Worm (Caenorhabditis elegans) whole organism, L1 larva: Measurements from ENCODE around the gene H40L08.8.
A peak's percentile ranks its signal among the peaks of the same experiment; 100 is the strongest.

Source experiments
- C04F5.9 ChIP-seq: sonication (generic microtip); optimal IDR thresholded peaks from 2 replicates; lab custom pipeline; 2016; ENCODE audit warnings: missing genetic modification characterization, missing compliant biosample characterization
- C16A3.4 ChIP-seq: fragments of 150-350 bp; optimal IDR thresholded peaks from 2 replicates; lab custom pipeline; 2014; ENCODE audit warnings: missing biosample characterization, missing genetic modification characterization
- F16B12.6 ChIP-seq: fragments of 150-350 bp; optimal IDR thresholded peaks from 2 replicates; lab custom pipeline; 2014; ENCODE audit warnings: missing biosample characterization, missing genetic modification characterization
- Y116A8C.19 ChIP-seq: sonication (generic microtip); optimal IDR thresholded peaks from 2 replicates; lab custom pipeline; 2016; ENCODE audit warnings: missing compliant biosample characterization, missing genetic modification characterization, borderline replicate concordance
- blmp-1 ChIP-seq: fragments of 150-350 bp; optimal IDR thresholded peaks from 2 replicates; lab custom pipeline; 2014; ENCODE audit warnings: missing biosample characterization, missing genetic modification characterization
- ceh-63 ChIP-seq: fragments of 200-800 bp; sonication (Bioruptor generic); optimal IDR thresholded peaks from 2 replicates; lab custom pipeline; 2018; ENCODE audit warnings: mild to moderate bottlenecking, missing genetic modification characterization, missing compliant biosample characterization
- ceh-82 ChIP-seq, 3 experiments: fragments of 150-350 bp in 1 of 3; sonication (generic microtip) in 2 of 3; optimal IDR thresholded peaks; 2 replicates each; lab custom pipeline; 2014 to 2017; ENCODE audit warnings: missing biosample characterization in 3 of 3, missing genetic modification characterization in 3 of 3
- ceh-90 ChIP-seq: sonication (generic microtip); optimal IDR thresholded peaks from 2 replicates; lab custom pipeline; 2016; ENCODE audit warnings: missing genetic modification characterization, missing compliant biosample characterization
- dpl-1 ChIP-seq, 3 experiments: fragments of 150-350 bp in 2 of 3; sonication (generic microtip) in 1 of 3; optimal IDR thresholded peaks; 2 replicates each; lab custom pipeline; 2014 to 2017; ENCODE audit warnings: missing biosample characterization in 3 of 3, missing genetic modification characterization in 3 of 3, missing genetic modification reagents in 3 of 3
- efl-1 ChIP-seq, 4 experiments: fragments of 150-350 bp; optimal IDR thresholded peaks in 3 of 4; peaks in 1 of 4; 1 replicate in 1 of 4; 2 replicates in 3 of 4; lab custom pipeline; 2014; ENCODE audit warnings: missing biosample characterization in 2 of 4, missing genetic modification characterization in 2 of 4, missing genetic modification reagents in 2 of 4
- efl-3 ChIP-seq: fragments of 200-800 bp; sonication (Bioruptor generic); optimal IDR thresholded peaks from 2 replicates; lab custom pipeline; 2018; ENCODE audit warnings: mild to moderate bottlenecking, missing genetic modification characterization, missing compliant biosample characterization
- elt-3 ChIP-seq, 6 experiments: fragments of 150-350 bp in 1 of 6; sonication (generic microtip); optimal IDR thresholded peaks; 2 replicates each; lab custom pipeline; 2017 to 2018; ENCODE audit warnings: missing biosample characterization in 6 of 6, missing genetic modification characterization in 6 of 6, inconsistent platforms in 1 of 6
- hlh-17 ChIP-seq: fragments of 200-800 bp; sonication (Bioruptor generic); optimal IDR thresholded peaks from 2 replicates; lab custom pipeline; 2018; ENCODE audit warnings: missing genetic modification characterization, mild to moderate bottlenecking, missing compliant biosample characterization, moderate library complexity, borderline replicate concordance
- hlh-4 ChIP-seq: sonication (generic microtip); optimal IDR thresholded peaks from 2 replicates; lab custom pipeline; 2016; ENCODE audit warnings: mild to moderate bottlenecking, missing genetic modification characterization, missing compliant biosample characterization
- lin-15B ChIP-seq: fragments of 150-350 bp; sonication (generic microtip); optimal IDR thresholded peaks from 3 replicates; lab custom pipeline; 2014; ENCODE audit warnings: missing biosample characterization, missing genetic modification characterization
- lin-35 ChIP-seq, 2 experiments: fragments of 150-350 bp; optimal IDR thresholded peaks; 2 replicates each; lab custom pipeline; 2014; ENCODE audit warnings: missing biosample characterization in 2 of 2, missing genetic modification characterization in 2 of 2, missing genetic modification reagents in 2 of 2
- mef-2 ChIP-seq: fragments of 150-350 bp; optimal IDR thresholded peaks from 2 replicates; lab custom pipeline; 2014; ENCODE audit warnings: missing biosample characterization, missing genetic modification characterization
- nhr-19 ChIP-seq: fragments of 200-800 bp; sonication (Bioruptor generic); conservative IDR thresholded peaks from 2 replicates; pipeline ENCODE4 v1.3.6; 2022; ENCODE audit warnings: missing genetic modification characterization, missing compliant biosample characterization
- nhr-28 ChIP-seq: fragments of 150-350 bp; optimal IDR thresholded peaks from 2 replicates; lab custom pipeline; 2014; ENCODE audit warnings: missing biosample characterization, missing genetic modification characterization
- nhr-71 ChIP-seq: sonication (generic microtip); optimal IDR thresholded peaks from 2 replicates; lab custom pipeline; 2016; ENCODE audit warnings: mild to moderate bottlenecking, missing genetic modification characterization, moderate library complexity, missing compliant biosample characterization
- nhr-77 ChIP-seq: fragments of 150-350 bp; optimal IDR thresholded peaks from 2 replicates; lab custom pipeline; 2014; ENCODE audit warnings: missing biosample characterization, missing genetic modification characterization
- nhr-85 ChIP-seq: sonication (generic microtip); peaks from one replicate; lab custom pipeline; 2016; ENCODE audit warnings: missing genetic modification characterization, inconsistent platforms, missing compliant biosample characterization
- pqm-1 ChIP-seq: sonication (generic microtip); optimal IDR thresholded peaks from 3 replicates; lab custom pipeline; 2017; ENCODE audit warnings: missing biosample characterization, missing genetic modification characterization
- sptf-1 ChIP-seq: fragments of 150-350 bp; optimal IDR thresholded peaks from 2 replicates; lab custom pipeline; 2014; ENCODE audit warnings: missing biosample characterization, missing genetic modification characterization
- swsn-7 ChIP-seq: sonication (generic microtip); optimal IDR thresholded peaks from 2 replicates; lab custom pipeline; 2016; ENCODE audit warnings: missing genetic modification characterization, missing compliant biosample characterization
- tbx-2 ChIP-seq: sonication (generic microtip); optimal IDR thresholded peaks from 2 replicates; lab custom pipeline; 2016; ENCODE audit warnings: missing genetic modification characterization, missing compliant biosample characterization
- unc-130 ChIP-seq: fragments of 150-350 bp; optimal IDR thresholded peaks from 2 replicates; lab custom pipeline; 2017; ENCODE audit warnings: missing biosample characterization, missing genetic modification characterization, inconsistent platforms
- unc-62 ChIP-seq: fragments of 150-350 bp; optimal IDR thresholded peaks from 2 replicates; lab custom pipeline; 2014; ENCODE audit warnings: missing biosample characterization, missing genetic modification reagents, missing genetic modification characterization
- unc-86 ChIP-seq: sonication (generic microtip); optimal IDR thresholded peaks from 2 replicates; lab custom pipeline; 2016; ENCODE audit warnings: missing genetic modification characterization, missing compliant biosample characterization
- unc-98 ChIP-seq: fragments of 200-800 bp; sonication (Bioruptor generic); IDR thresholded peaks from 2 replicates; pipeline ENCODE4 v1.3.6; 2022; ENCODE audit warnings: missing genetic modification characterization, missing compliant biosample characterization
- xbp-1 ChIP-seq: sonication (generic microtip); optimal IDR thresholded peaks from 2 replicates; lab custom pipeline; 2016; ENCODE audit warnings: missing genetic modification characterization, missing compliant biosample characterization
- zip-4 ChIP-seq: fragments of 200-800 bp; sonication (Bioruptor generic); optimal IDR thresholded peaks from 2 replicates; lab custom pipeline; 2018; ENCODE audit warnings: mild to moderate bottlenecking, missing genetic modification characterization, moderate library complexity, missing compliant biosample characterization
- ztf-4 ChIP-seq: fragments of 150-350 bp; optimal IDR thresholded peaks from 2 replicates; lab custom pipeline; 2014; ENCODE audit warnings: missing biosample characterization, missing genetic modification characterization

The H40L08.8 gene

ce11 chrX:15060303-15060702, 17.1 kb downstream of the H40L08.8 start, which contains the start of gene fbxa-96:
Gene fbxa-96 (minus strand): TSS chrX:15060403.
- TF ChIP-seq efl-1 (optimal IDR thresholded peaks at IDR 0.05; lab: Kevin White, UChicago) = no peak
- TF ChIP-seq efl-1 (GFP tag; optimal IDR thresholded peaks at IDR 0.05 in 1 of 2; lab: Kevin White, UChicago) = no peak
- no peak for TF ChIP-seq unc-86 (tag; lab: Kevin White, UChicago)
- TF ChIP-seq unc-130 (tag; lab: Kevin White, UChicago) = no peak
- TF ChIP-seq lin-35 (GFP tag; optimal IDR thresholded peaks at IDR 0.05; lab: Kevin White, UChicago) = no peak
- no peak for TF ChIP-seq xbp-1 (tag; lab: Kevin White, UChicago)
- TF ChIP-seq tbx-2 (tag; lab: Kevin White, UChicago) = no peak
- TF ChIP-seq hlh-17 = no peak
- no peak for TF ChIP-seq C16A3.4 (tag; lab: Kevin White, UChicago)
- no peak for TF ChIP-seq ceh-90
- no peak for TF ChIP-seq nhr-28
- no peak for TF ChIP-seq unc-98 (GFP tag; lab: Robert Waterston, UW)
- no peak for TF ChIP-seq ztf-4 (tag; lab: Kevin White, UChicago)
- no peak for TF ChIP-seq dpl-1 (GFP tag; optimal IDR thresholded peaks at IDR 0.05; lab: Kevin White, UChicago)
- no peak for TF ChIP-seq C04F5.9 (tag; lab: Kevin White, UChicago)
- TF ChIP-seq Y116A8C.19 (tag; lab: Kevin White, UChicago) = no peak
- no peak for TF ChIP-seq ceh-82 (tag; optimal IDR thresholded peaks at IDR 0.05; lab: Kevin White, UChicago)

ce11 chrX:15057900-15058299, 19.5 kb downstream of the H40L08.8 start:
- TF ChIP-seq zip-4 (GFP tag; lab: Kevin White, UChicago) = no peak

ce11 chrX:15056737-15057136, 20.7 kb downstream of the H40L08.8 start, which contains the start of gene H03G16.5:
Gene H03G16.5 (minus strand): TSS chrX:15056837.
- no peak for TF ChIP-seq tbx-2 (tag; lab: Kevin White, UChicago)

- no peak for TF ChIP-seq efl-1 (optimal IDR thresholded peaks at IDR 0.05; lab: Kevin White, UChicago)
- no peak for TF ChIP-seq efl-1 (GFP tag; optimal IDR thresholded peaks at IDR 0.05 in 1 of 2; lab: Kevin White, UChicago)
- no peak for TF ChIP-seq ceh-90
- no peak for TF ChIP-seq zip-4 (GFP tag; lab: Kevin White, UChicago)
- no peak for TF ChIP-seq nhr-19 (GFP tag; lab: Robert Waterston, UW)
- no peak for TF ChIP-seq unc-98 (GFP tag; lab: Robert Waterston, UW)
- no peak for TF ChIP-seq swsn-7 (tag; lab: Kevin White, UChicago)
- no peak for TF ChIP-seq efl-3
- TF ChIP-seq nhr-71 (tag; lab: Kevin White, UChicago) = no peak
- no peak for TF ChIP-seq nhr-85
- no peak for TF ChIP-seq lin-15B (tag; lab: Kevin White, UChicago)
- no peak for TF ChIP-seq unc-62 (GFP tag; lab: Kevin White, UChicago)
- no peak for TF ChIP-seq pqm-1 (tag; lab: Kevin White, UChicago)
- TF ChIP-seq hlh-4 = no peak
- no peak for TF ChIP-seq sptf-1 (tag; lab: Kevin White, UChicago)
- no peak for TF ChIP-seq elt-3 (tag; optimal IDR thresholded peaks at IDR 0.05; lab: Kevin White, UChicago)
- TF ChIP-seq nhr-77 = no peak
- TF ChIP-seq F16B12.6 (tag; lab: Kevin White, UChicago) = no peak
- no peak for TF ChIP-seq tbx-2 (tag; lab: Kevin White, UChicago)
Observed at ce11 chrX:15055914-15056313, 21.5 kb downstream of the H40L08.8 start, which contains the start of gene H03G16.7. Gene H03G16.7 (minus strand): TSS chrX:15056014.

- TF ChIP-seq mef-2 (no peak), ceh-63 (GFP tag; lab: Kevin White, UChicago) (no peak), efl-1 (optimal IDR thresholded peaks at IDR 0.05; lab: Kevin White, UChicago) (no peak), efl-1 (GFP tag; optimal IDR thresholded peaks at IDR 0.05 in 1 of 2; lab: Kevin White, UChicago) (peak in 1 of 2 experiments; percentile 67), blmp-1 (tag; lab: Kevin White, UChicago) (no peak), hlh-4 (no peak)
- TF ChIP-seq, all 84 proteins: peak for 1
Observed at ce11 chrX:15053223-15053933, 24.1 kb downstream of the H40L08.8 start, which contains the start of gene H03G16.1. Gene H03G16.1 (plus strand): TSS chrX:15053883.
